Worm (Caenorhabditis elegans): Measurements from ENCODE around the gene nhr-243.

The nhr-243 gene

ce11 chrV:18900437-18900836 is at the start of gene nhr-243:
Gene nhr-243 (minus strand): TSS chrV:18900537.
- TF ChIP-seq mab-5 (tag; optimal IDR thresholded peaks at IDR 0.05) (no peak), ham-2 (GFP tag; optimal IDR thresholded peaks at IDR 0.05) (no peak)

ce11 chrV:18940341-18940740 is 40.0 kb upstream of the nhr-243 start, which contains the start of gene Y80D3A.8:
Gene Y80D3A.8 (plus strand): TSS chrV:18940641.
- TF ChIP-seq M03D4.4 (tag; optimal IDR thresholded peaks at IDR 0.05) (no peak), nhr-28 (tag; optimal IDR thresholded peaks at IDR 0.05) (no peak), mab-5 (tag; optimal IDR thresholded peaks at IDR 0.05) (no peak), lsy-2 (tag; optimal IDR thresholded peaks at IDR 0.05) (no peak), elt-1 (tag; optimal IDR thresholded peaks at IDR 0.05; ENCODE audit: borderline replicate concordance, insufficient read depth) (no peak), blmp-1 (tag; optimal IDR thresholded peaks at IDR 0.05) (no peak), hlh-1 (tag; optimal IDR thresholded peaks at IDR 0.05) (no peak), unc-62 (GFP tag; optimal IDR thresholded peaks at IDR 0.05) (no peak), pha-4 (tag; optimal IDR thresholded peaks at IDR 0.05) (no peak), ceh-83 (GFP tag; optimal IDR thresholded peaks at IDR 0.05) (no peak), nhr-12 (tag; optimal IDR thresholded peaks at IDR 0.05) (no peak), unc-39 (tag; optimal IDR thresholded peaks at IDR 0.05) (no peak), snpc-4 (tag; optimal IDR thresholded peaks at IDR 0.05) (no peak), ham-2 (GFP tag; optimal IDR thresholded peaks at IDR 0.05) (no peak), nhr-237 (tag; optimal IDR thresholded peaks at IDR 0.05) (no peak), drap-1 (GFP tag; optimal IDR thresholded peaks at IDR 0.05) (no peak), sptf-1 (tag; optimal IDR thresholded peaks at IDR 0.05) (no peak), mls-2 (tag; optimal IDR thresholded peaks at IDR 0.05) (no peak), ces-1 (GFP tag; optimal IDR thresholded peaks at IDR 0.05) (no peak), elt-3 (tag; optimal IDR thresholded peaks at IDR 0.05) (no peak)

DNA sequence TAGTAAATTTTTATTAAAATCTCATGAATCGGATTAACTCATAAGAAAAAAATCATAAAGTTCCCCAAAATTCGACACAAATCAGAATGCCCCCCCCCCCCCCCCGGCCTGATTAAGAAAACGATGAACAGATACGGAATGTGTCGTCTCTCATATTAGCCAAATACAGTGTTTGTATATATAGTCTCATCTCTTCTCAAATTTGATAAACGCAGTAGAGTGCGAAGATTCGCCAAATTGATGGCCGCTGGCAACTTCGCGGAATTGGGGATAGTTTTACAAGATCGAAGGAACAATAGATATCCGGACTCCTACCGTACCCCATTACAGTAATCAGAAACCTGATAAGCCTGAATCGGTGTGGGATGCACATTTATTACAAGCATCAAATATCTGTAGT is 37.2 kb upstream of the nhr-243 start:
- TF ChIP-seq elt-3 (tag; optimal IDR thresholded peaks at IDR 0.05) (no peak), mep-1 (tag; optimal IDR thresholded peaks at IDR 0.05) (no peak), unc-39 (tag; optimal IDR thresholded peaks at IDR 0.05) (no peak), M03D4.4 (tag; optimal IDR thresholded peaks at IDR 0.05) (no peak), nhr-76 (tag; optimal IDR thresholded peaks at IDR 0.05) (no peak), mab-5 (tag; optimal IDR thresholded peaks at IDR 0.05) (no peak), lin-32 (GFP tag; optimal IDR thresholded peaks at IDR 0.05) (no peak), hlh-1 (tag; optimal IDR thresholded peaks at IDR 0.05) (no peak), ham-2 (GFP tag; optimal IDR thresholded peaks at IDR 0.05) (no peak), tbx-8 (GFP tag; optimal IDR thresholded peaks at IDR 0.05) (no peak), pha-4 (tag; optimal IDR thresholded peaks at IDR 0.05) (no peak), zip-8 (tag; optimal IDR thresholded peaks at IDR 0.05) (no peak), ces-1 (GFP tag; optimal IDR thresholded peaks at IDR 0.05) (no peak), ceh-39 (tag; optimal IDR thresholded peaks at IDR 0.05) (no peak), bed-3 (GFP tag; optimal IDR thresholded peaks at IDR 0.05) (no peak), cnd-1 (tag; optimal IDR thresholded peaks at IDR 0.05) (no peak), ceh-83 (GFP tag; optimal IDR thresholded peaks at IDR 0.05) (no peak), unc-120 (tag; optimal IDR thresholded peaks at IDR 0.05; ENCODE audit: poor library complexity, severe bottlenecking) (no peak), sem-2 (GFP tag; optimal IDR thresholded peaks at IDR 0.05) (no peak)

DNA sequence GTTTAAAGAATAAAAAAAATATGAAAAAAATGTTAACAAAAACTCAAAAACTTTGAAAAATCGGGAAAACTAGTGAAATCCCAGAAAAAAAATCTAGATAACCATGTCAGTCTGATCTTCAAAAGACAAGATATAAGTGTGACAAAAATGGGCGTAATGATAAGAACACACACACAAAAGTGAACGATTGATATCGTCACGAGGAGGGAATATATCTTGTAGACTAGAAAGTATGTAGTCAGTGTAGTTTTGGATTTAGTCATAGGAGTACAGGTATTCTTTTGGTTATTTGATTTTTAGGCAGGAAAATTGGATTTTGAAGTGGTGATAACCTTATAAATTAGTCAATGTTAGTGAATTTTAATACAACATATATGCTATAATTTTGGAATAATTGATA is 34.2 kb upstream of the nhr-243 start:
- no peak for TF ChIP-seq nhr-237 (tag; optimal IDR thresholded peaks at IDR 0.05)

ce11 chrV:18931279-18931678 is 30.9 kb upstream of the nhr-243 start, which contains the start of gene ptr-22:
Gene ptr-22 (minus strand): TSS chrV:18931379.
- no peak for TF ChIP-seq ceh-43 (GFP tag; optimal IDR thresholded peaks at IDR 0.05)
- no peak for TF ChIP-seq mab-5 (tag; optimal IDR thresholded peaks at IDR 0.05)
- no peak for TF ChIP-seq elt-3 (tag; optimal IDR thresholded peaks at IDR 0.05)
- TF ChIP-seq hlh-1 (tag; optimal IDR thresholded peaks at IDR 0.05) = no peak
- TF ChIP-seq snpc-4 (tag; optimal IDR thresholded peaks at IDR 0.05) = no peak
- no peak for TF ChIP-seq ztf-11 (tag; optimal IDR thresholded peaks at IDR 0.05)
- no peak for TF ChIP-seq M03D4.4 (tag; optimal IDR thresholded peaks at IDR 0.05)
- TF ChIP-seq nhr-12 (tag; optimal IDR thresholded peaks at IDR 0.05) = no peak
